Worm (Caenorhabditis elegans): ENCODE results near the gene Y70C5A.4.

Y70C5A.4 gene

ce11 chrV:16599835-16600234, 17.7 kb upstream of the Y70C5A.4 start:
- TF ChIP-seq ceh-43 (GFP tag; optimal IDR thresholded peaks at IDR 0.05) (no peak), nhr-76 (tag; optimal IDR thresholded peaks at IDR 0.05) (no peak), nhr-28 (tag; optimal IDR thresholded peaks at IDR 0.05) (no peak), unc-62 (GFP tag; optimal IDR thresholded peaks at IDR 0.05) (no peak), ham-2 (GFP tag; optimal IDR thresholded peaks at IDR 0.05) (no peak), tbx-8 (GFP tag; optimal IDR thresholded peaks at IDR 0.05) (no peak), mep-1 (tag; optimal IDR thresholded peaks at IDR 0.05) (no peak), snpc-4 (tag; optimal IDR thresholded peaks at IDR 0.05) (no peak), cnd-1 (tag; optimal IDR thresholded peaks at IDR 0.05) (no peak), ceh-39 (tag; optimal IDR thresholded peaks at IDR 0.05) (no peak), mls-2 (tag; optimal IDR thresholded peaks at IDR 0.05) (no peak), elt-3 (tag; optimal IDR thresholded peaks at IDR 0.05) (no peak)

ce11 chrV:16600623-16601022, 16.9 kb upstream of the Y70C5A.4 start, which contains the start of gene T03E6.9:
T03E6.9 (minus strand) TSS chrV:16600723.
- TF ChIP-seq nhr-2 (tag; optimal IDR thresholded peaks at IDR 0.05) = no peak
- TF ChIP-seq lin-32 (GFP tag; optimal IDR thresholded peaks at IDR 0.05) = no peak
- no peak for TF ChIP-seq mab-5 (tag; optimal IDR thresholded peaks at IDR 0.05)

ce11 chrV:16603102-16603501, 14.5 kb upstream of the Y70C5A.4 start, which contains the start of gene T03E6.8:
T03E6.8 (minus strand) TSS chrV:16603202.
- no peak for TF ChIP-seq M03D4.4 (tag; optimal IDR thresholded peaks at IDR 0.05)
- no peak for TF ChIP-seq elt-3 (tag; optimal IDR thresholded peaks at IDR 0.05)
- no peak for TF ChIP-seq lin-32 (GFP tag; optimal IDR thresholded peaks at IDR 0.05)
- TF ChIP-seq drap-1 (GFP tag; optimal IDR thresholded peaks at IDR 0.05) = no peak
- no peak for TF ChIP-seq hlh-1 (tag; optimal IDR thresholded peaks at IDR 0.05)
- TF ChIP-seq ceh-43 (GFP tag; optimal IDR thresholded peaks at IDR 0.05) = no peak
- TF ChIP-seq unc-120 (tag; optimal IDR thresholded peaks at IDR 0.05; ENCODE audit: poor library complexity, severe bottlenecking) = no peak
- TF ChIP-seq ztf-11 (tag; optimal IDR thresholded peaks at IDR 0.05) = no peak
- TF ChIP-seq ceh-39 (tag; optimal IDR thresholded peaks at IDR 0.05) = no peak
- TF ChIP-seq nhr-237 (tag; optimal IDR thresholded peaks at IDR 0.05) = no peak
- TF ChIP-seq mep-1 (tag; optimal IDR thresholded peaks at IDR 0.05) = no peak
- no peak for TF ChIP-seq pha-4 (tag; optimal IDR thresholded peaks at IDR 0.05)
- no peak for TF ChIP-seq ham-2 (GFP tag; optimal IDR thresholded peaks at IDR 0.05)
- no peak for TF ChIP-seq lin-13 (tag; optimal IDR thresholded peaks at IDR 0.05)
- TF ChIP-seq blmp-1 (tag; optimal IDR thresholded peaks at IDR 0.05) = no peak
- TF ChIP-seq elt-1 (tag; optimal IDR thresholded peaks at IDR 0.05; ENCODE audit: borderline replicate concordance, insufficient read depth) = no peak

- TF ChIP-seq tbx-8 (GFP tag; optimal IDR thresholded peaks at IDR 0.05) = no peak
- no peak for TF ChIP-seq unc-39 (tag; optimal IDR thresholded peaks at IDR 0.05)
- TF ChIP-seq hlh-1 (tag; optimal IDR thresholded peaks at IDR 0.05) = no peak
- no peak for TF ChIP-seq mls-2 (tag; optimal IDR thresholded peaks at IDR 0.05)
- TF ChIP-seq nhr-28 (tag; optimal IDR thresholded peaks at IDR 0.05) = no peak
- TF ChIP-seq ham-2 (GFP tag; optimal IDR thresholded peaks at IDR 0.05) = no peak
- TF ChIP-seq mep-1 (tag; optimal IDR thresholded peaks at IDR 0.05) = no peak
- TF ChIP-seq bed-3 (GFP tag; optimal IDR thresholded peaks at IDR 0.05) = no peak
- TF ChIP-seq ces-1 (GFP tag; optimal IDR thresholded peaks at IDR 0.05) = no peak
- TF ChIP-seq mab-5 (tag; optimal IDR thresholded peaks at IDR 0.05) = no peak
- TF ChIP-seq lin-32 (GFP tag; optimal IDR thresholded peaks at IDR 0.05) = no peak
- TF ChIP-seq ceh-43 (GFP tag; optimal IDR thresholded peaks at IDR 0.05) = no peak
- no peak for TF ChIP-seq lin-13 (tag; optimal IDR thresholded peaks at IDR 0.05)
- no peak for TF ChIP-seq unc-62 (GFP tag; optimal IDR thresholded peaks at IDR 0.05)
- no peak for TF ChIP-seq flh-1 (GFP tag; optimal IDR thresholded peaks at IDR 0.05)
Measured at ce11 chrV:16604301-16604700, 13.3 kb upstream of the Y70C5A.4 start.

ce11 chrV:16605463-16605862, 12.1 kb upstream of the Y70C5A.4 start:
- no peak for TF ChIP-seq drap-1 (GFP tag; optimal IDR thresholded peaks at IDR 0.05)
- no peak for TF ChIP-seq tbx-8 (GFP tag; optimal IDR thresholded peaks at IDR 0.05)
- TF ChIP-seq nhr-2 (tag; optimal IDR thresholded peaks at IDR 0.05) = no peak
- no peak for TF ChIP-seq ceh-43 (GFP tag; optimal IDR thresholded peaks at IDR 0.05)
- TF ChIP-seq bed-3 (GFP tag; optimal IDR thresholded peaks at IDR 0.05) = no peak
- TF ChIP-seq zip-8 (tag; optimal IDR thresholded peaks at IDR 0.05) = no peak
- TF ChIP-seq pha-4 (tag; optimal IDR thresholded peaks at IDR 0.05) = no peak
- no peak for TF ChIP-seq mls-2 (tag; optimal IDR thresholded peaks at IDR 0.05)
- no peak for TF ChIP-seq ham-2 (GFP tag; optimal IDR thresholded peaks at IDR 0.05)

All from whole organism, mixed stage, embryonic.